Worm (Caenorhabditis elegans): ENCODE results near the gene F10C2.5.

ce11 chrV:12013298-12013697 is 31.9 kb upstream of the F10C2.5 start, which contains the start of gene add-2:
- no peak for TF ChIP-seq unc-39 (tag; optimal IDR thresholded peaks at IDR 0.05)
- no peak for TF ChIP-seq ceh-32 (tag; optimal IDR thresholded peaks at IDR 0.05; ENCODE audit: poor library complexity)
- no peak for TF ChIP-seq aly-2 (tag; optimal IDR thresholded peaks at IDR 0.05)
- no peak for TF ChIP-seq dpl-1 (GFP tag; optimal IDR thresholded peaks at IDR 0.05)
- TF ChIP-seq pha-4 (GFP tag; IDR thresholded peaks at IDR 0.05), result no peak
- no peak for TF ChIP-seq pha-4 (tag; optimal IDR thresholded peaks at IDR 0.05)
- no peak for TF ChIP-seq mxl-3 (GFP tag; optimal IDR thresholded peaks at IDR 0.05)
- no peak for TF ChIP-seq lin-39 (tag; optimal IDR thresholded peaks at IDR 0.05)
- TF ChIP-seq D1046.2 (GFP tag; IDR thresholded peaks at IDR 0.05), result no peak
